Worm (Caenorhabditis elegans): ENCODE results near the gene ZK381.2.

The ZK381.2 gene

DNA sequence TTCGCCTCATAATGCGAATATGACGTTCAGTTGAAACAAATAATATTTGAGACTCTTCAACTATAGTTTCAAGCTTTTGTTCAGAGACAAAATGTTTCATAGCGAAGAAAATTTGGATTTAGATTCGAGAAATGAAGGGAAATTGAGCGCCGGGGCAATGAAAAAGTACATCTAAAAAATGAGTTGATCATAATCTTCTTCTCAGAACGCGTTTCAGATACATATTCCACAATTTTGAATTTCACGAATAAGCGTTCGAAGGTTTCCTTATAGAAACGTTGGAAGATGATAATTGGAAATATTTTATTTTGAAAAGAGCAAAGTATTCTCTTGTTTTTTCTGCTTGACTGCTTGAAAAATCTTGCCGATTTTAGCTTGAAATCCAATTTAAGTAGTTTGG lies 5.0 kb downstream of the ZK381.2 start, which contains the start of gene ZK381.8:
ZK381.8 (minus strand) TSS at position 101 of the 400 bp plus-strand sequence.
- TF ChIP-seq hlh-1 (tag; optimal IDR thresholded peaks at IDR 0.05) (no peak), zip-8 (tag; optimal IDR thresholded peaks at IDR 0.05) (no peak), ztf-11 (tag; optimal IDR thresholded peaks at IDR 0.05) (no peak)

DNA sequence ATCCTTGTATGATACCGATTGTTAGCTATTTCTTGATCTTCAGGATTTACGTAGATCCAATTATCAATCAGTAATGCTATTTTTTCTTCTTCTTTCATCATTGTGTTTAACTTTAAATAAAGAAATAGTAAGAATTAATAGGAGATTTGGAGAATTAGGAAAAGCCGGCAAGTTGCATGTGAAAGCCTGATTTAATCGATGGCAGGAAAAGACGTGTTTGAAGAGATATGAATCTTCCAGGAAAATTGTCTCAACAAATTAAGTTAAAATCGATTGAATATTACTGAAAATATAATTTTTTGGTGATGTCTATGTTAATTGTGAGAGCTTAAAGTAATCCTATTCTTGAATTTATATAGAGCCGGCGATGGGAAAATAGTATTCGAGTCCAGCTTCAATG lies 5.9 kb downstream of the ZK381.2 start, which contains the start of gene ZK381.62:
ZK381.62 (minus strand) TSS at position 101 of the 400 bp plus-strand sequence.
- TF ChIP-seq sem-2 (GFP tag; optimal IDR thresholded peaks at IDR 0.05) = no peak
- no peak for TF ChIP-seq unc-62 (GFP tag; optimal IDR thresholded peaks at IDR 0.05)
- no peak for TF ChIP-seq tbx-8 (GFP tag; optimal IDR thresholded peaks at IDR 0.05)
- TF ChIP-seq lin-13 (tag; optimal IDR thresholded peaks at IDR 0.05) = no peak
- TF ChIP-seq elt-3 (tag; optimal IDR thresholded peaks at IDR 0.05) = no peak
- no peak for TF ChIP-seq ceh-39 (tag; optimal IDR thresholded peaks at IDR 0.05)
- TF ChIP-seq ceh-43 (GFP tag; optimal IDR thresholded peaks at IDR 0.05) = no peak
- TF ChIP-seq zip-8 (tag; optimal IDR thresholded peaks at IDR 0.05) = no peak
- TF ChIP-seq pha-4 (tag; optimal IDR thresholded peaks at IDR 0.05) = no peak
- TF ChIP-seq nhr-28 (tag; optimal IDR thresholded peaks at IDR 0.05) = no peak
- no peak for TF ChIP-seq drap-1 (GFP tag; optimal IDR thresholded peaks at IDR 0.05)
- TF ChIP-seq lin-32 (GFP tag; optimal IDR thresholded peaks at IDR 0.05) = no peak
- no peak for TF ChIP-seq nhr-12 (tag; optimal IDR thresholded peaks at IDR 0.05)
- TF ChIP-seq elt-1 (tag; optimal IDR thresholded peaks at IDR 0.05; ENCODE audit: borderline replicate concordance, insufficient read depth) = no peak
- no peak for TF ChIP-seq nhr-2 (tag; optimal IDR thresholded peaks at IDR 0.05)
- TF ChIP-seq unc-39 (tag; optimal IDR thresholded peaks at IDR 0.05) = no peak
- TF ChIP-seq mab-5 (tag; optimal IDR thresholded peaks at IDR 0.05) = no peak
- TF ChIP-seq lsy-2 (tag; optimal IDR thresholded peaks at IDR 0.05) = no peak
- no peak for TF ChIP-seq flh-1 (GFP tag; optimal IDR thresholded peaks at IDR 0.05)
- TF ChIP-seq hlh-1 (tag; optimal IDR thresholded peaks at IDR 0.05) = no peak

DNA sequence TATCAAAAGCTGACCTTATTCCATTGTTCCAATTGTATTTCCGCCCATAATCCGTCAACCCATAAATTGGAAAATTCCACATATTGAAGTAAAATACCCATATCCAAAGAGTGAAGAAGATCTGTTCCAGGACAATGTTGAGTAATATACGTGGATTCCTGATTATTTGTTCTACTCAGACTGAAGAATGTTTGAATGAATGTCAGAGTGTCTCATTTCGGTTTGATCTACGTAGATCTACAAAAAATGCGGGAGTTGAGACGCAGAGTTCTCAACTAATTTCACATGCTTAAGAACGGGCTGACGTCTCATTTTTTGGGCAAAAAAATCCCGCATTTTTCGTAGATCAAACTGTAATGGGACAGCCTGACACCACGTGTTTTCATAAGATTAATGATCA lies 7.1 kb downstream of the ZK381.2 start, which contains the start of gene nhr-249:
nhr-249 (minus strand) TSS at position 101 of the 400 bp plus-strand sequence.
- TF ChIP-seq nhr-2 (tag; optimal IDR thresholded peaks at IDR 0.05) (no peak), ceh-39 (tag; optimal IDR thresholded peaks at IDR 0.05) (no peak), nhr-237 (tag; optimal IDR thresholded peaks at IDR 0.05) (no peak), zip-8 (tag; optimal IDR thresholded peaks at IDR 0.05) (no peak), ceh-43 (GFP tag; optimal IDR thresholded peaks at IDR 0.05) (no peak), pha-4 (tag; optimal IDR thresholded peaks at IDR 0.05) (no peak), flh-1 (GFP tag; optimal IDR thresholded peaks at IDR 0.05) (no peak), drap-1 (GFP tag; optimal IDR thresholded peaks at IDR 0.05) (no peak), sem-2 (GFP tag; optimal IDR thresholded peaks at IDR 0.05) (no peak), lsy-2 (tag; optimal IDR thresholded peaks at IDR 0.05) (no peak), unc-62 (GFP tag; optimal IDR thresholded peaks at IDR 0.05) (no peak), lin-13 (tag; optimal IDR thresholded peaks at IDR 0.05) (no peak), ztf-11 (tag; optimal IDR thresholded peaks at IDR 0.05) (no peak), elt-1 (tag; optimal IDR thresholded peaks at IDR 0.05; ENCODE audit: borderline replicate concordance, insufficient read depth) (no peak)

DNA sequence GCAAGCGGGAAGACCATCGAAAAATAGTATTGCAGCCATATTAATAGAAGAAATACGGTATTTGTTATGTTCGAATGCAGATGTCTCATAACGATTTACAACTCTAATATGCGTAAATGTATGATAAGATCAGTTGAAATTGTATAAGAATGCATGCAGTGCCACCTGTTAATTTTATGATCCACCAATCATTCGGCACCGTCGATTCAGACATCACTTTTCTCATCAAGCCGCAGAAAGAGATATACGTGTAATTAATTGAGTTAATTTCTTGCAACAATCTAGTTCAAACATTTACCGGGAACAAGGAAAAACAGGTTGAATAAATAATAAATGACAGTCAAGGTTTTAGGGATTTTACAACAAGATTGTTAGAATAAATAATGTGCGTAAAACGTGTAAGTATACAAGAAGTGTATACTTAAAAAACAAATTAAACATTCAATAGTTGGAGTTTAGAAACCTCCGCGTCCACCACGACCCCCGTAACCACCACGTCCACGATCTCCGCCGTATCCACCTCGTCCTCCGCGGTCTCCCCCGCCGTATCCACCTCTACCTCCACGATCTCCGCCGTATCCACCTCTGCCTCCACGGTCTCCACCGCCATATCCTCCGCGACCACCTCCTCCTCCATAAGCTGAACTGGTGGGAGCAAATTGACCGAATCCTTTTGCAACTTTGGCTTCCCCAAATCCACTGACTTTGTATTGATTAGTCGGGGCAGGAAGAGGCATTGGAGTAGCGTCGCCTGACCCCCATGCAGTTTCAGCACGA lies 9.1 kb downstream of the ZK381.2 start:
- TF ChIP-seq lin-32 (GFP tag; optimal IDR thresholded peaks at IDR 0.05) (no peak), lsy-2 (tag; optimal IDR thresholded peaks at IDR 0.05) (no peak), mab-5 (tag; optimal IDR thresholded peaks at IDR 0.05) (no peak), nhr-237 (tag; optimal IDR thresholded peaks at IDR 0.05) (no peak), zip-8 (tag; optimal IDR thresholded peaks at IDR 0.05) (no peak), ceh-39 (tag; optimal IDR thresholded peaks at IDR 0.05) (no peak), sem-2 (GFP tag; optimal IDR thresholded peaks at IDR 0.05) (no peak), drap-1 (GFP tag; optimal IDR thresholded peaks at IDR 0.05) (no peak), pha-4 (tag; optimal IDR thresholded peaks at IDR 0.05) (no peak), M03D4.4 (tag; optimal IDR thresholded peaks at IDR 0.05) (no peak), nhr-2 (tag; optimal IDR thresholded peaks at IDR 0.05) (no peak), sptf-1 (tag; optimal IDR thresholded peaks at IDR 0.05) (no peak), unc-62 (GFP tag; optimal IDR thresholded peaks at IDR 0.05) (no peak), cnd-1 (tag; optimal IDR thresholded peaks at IDR 0.05) (no peak), blmp-1 (tag; optimal IDR thresholded peaks at IDR 0.05) (no peak), mls-2 (tag; optimal IDR thresholded peaks at IDR 0.05) (no peak), snpc-4 (tag; optimal IDR thresholded peaks at IDR 0.05) (no peak), mep-1 (tag; optimal IDR thresholded peaks at IDR 0.05) (no peak), ces-1 (GFP tag; optimal IDR thresholded peaks at IDR 0.05) (no peak), nhr-12 (tag; optimal IDR thresholded peaks at IDR 0.05) (no peak)

All from whole organism, mixed stage, embryonic.